Worm (Caenorhabditis elegans) whole organism, mixed stage, embryonic: ENCODE results near the gene erfa-3.

Source experiments
- nhr-12 ChIP-seq: fragments of 150-350 bp; optimal IDR thresholded peaks from 2 replicates; lab custom pipeline; 2014; ENCODE audit warnings: missing biosample characterization, missing genetic modification characterization
- nhr-237 ChIP-seq: fragments of 150-350 bp; optimal IDR thresholded peaks from 2 replicates; lab custom pipeline; 2014; ENCODE audit warnings: missing biosample characterization, missing genetic modification characterization
- unc-62 ChIP-seq: fragments of 150-350 bp; optimal IDR thresholded peaks from 2 replicates; lab custom pipeline; 2014; ENCODE audit warnings: missing biosample characterization, missing genetic modification reagents, missing genetic modification characterization

DNA sequence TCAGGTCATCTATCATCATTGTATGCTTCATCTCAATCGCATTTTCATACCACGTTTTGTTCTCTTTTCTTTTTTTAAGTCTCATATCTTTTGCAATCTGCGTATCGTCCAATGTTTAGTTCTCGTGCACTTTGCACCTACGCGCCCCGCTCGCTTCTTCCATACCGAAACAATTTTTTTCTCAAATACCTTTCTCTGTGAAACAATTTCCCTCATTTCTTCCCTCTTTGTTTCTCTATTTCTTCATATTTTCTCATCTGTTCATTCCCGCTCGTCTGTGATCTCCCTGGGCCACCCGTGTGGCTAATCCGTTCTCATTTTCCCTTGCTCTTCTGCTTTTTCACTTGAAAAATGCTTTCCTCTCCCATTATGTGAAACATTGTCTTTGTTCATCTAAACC is 27.4 kb upstream of the erfa-3 start:
- TF ChIP-seq nhr-12 (tag; lab: Kevin White, UChicago), result no peak
- no peak for TF ChIP-seq nhr-237 (tag; lab: Kevin White, UChicago)
- TF ChIP-seq unc-62, result no peak
